Worm (Caenorhabditis elegans) whole organism, L4 larva: ENCODE data around the gene mip-1.

Experiments used
- D1046.2 ChIP-seq: fragments of 200-800 bp; sonication (Bioruptor generic); IDR thresholded peaks from 2 replicates; pipeline ENCODE4 v1.3.6; 2022; ENCODE audit warnings: missing genetic modification characterization, missing compliant biosample characterization
- F10B5.3 ChIP-seq: sonication (generic microtip); optimal IDR thresholded peaks from 2 replicates; lab custom pipeline; 2016; ENCODE audit warnings: mild to moderate bottlenecking, missing genetic modification characterization, missing compliant biosample characterization
- F49E8.2 ChIP-seq: sonication (generic microtip); optimal IDR thresholded peaks from 2 replicates; lab custom pipeline; 2016; ENCODE audit warnings: missing compliant biosample characterization, mild to moderate bottlenecking, missing genetic modification characterization, borderline replicate concordance
- T26A8.4 ChIP-seq: fragments of 200-800 bp; sonication (Bioruptor generic); IDR thresholded peaks from 2 replicates; pipeline ENCODE4 v1.3.6; 2022; ENCODE audit warnings: missing genetic modification characterization, missing compliant biosample characterization
- Y5F2A.4 ChIP-seq: fragments of 200-800 bp; sonication (Bioruptor generic); optimal IDR thresholded peaks from 2 replicates; lab custom pipeline; 2018; ENCODE audit warnings: mild to moderate bottlenecking, missing genetic modification characterization, missing compliant biosample characterization
- ZK546.5 ChIP-seq, 2 experiments: sonication (generic microtip); optimal IDR thresholded peaks; 2 replicates each; lab custom pipeline; 2017; ENCODE audit warnings: missing biosample characterization in 2 of 2, missing genetic modification characterization in 2 of 2
- aha-1 ChIP-seq: fragments of 150-350 bp; peaks from one replicate; lab custom pipeline; 2014; ENCODE audit warnings: missing biosample characterization, missing genetic modification characterization
- ama-1 ChIP-seq: fragments of 150-350 bp; optimal IDR thresholded peaks from 2 replicates; lab custom pipeline; 2014; ENCODE audit warnings: inconsistent platforms, mixed read lengths
- attf-4 ChIP-seq: sonication (generic microtip); optimal IDR thresholded peaks from 3 replicates; lab custom pipeline; 2017; ENCODE audit warnings: missing biosample characterization, missing genetic modification characterization
- ceh-28 ChIP-seq: fragments of 150-350 bp; optimal IDR thresholded peaks from 2 replicates; lab custom pipeline; 2014; ENCODE audit warnings: missing biosample characterization, missing genetic modification reagents, missing genetic modification characterization
- ceh-82 ChIP-seq: sonication (generic microtip); optimal IDR thresholded peaks from 2 replicates; lab custom pipeline; 2017; ENCODE audit warnings: missing biosample characterization, missing genetic modification characterization
- ces-1 ChIP-seq: fragments of 150-350 bp; sonication (generic microtip); optimal IDR thresholded peaks from 4 replicates; lab custom pipeline; 2014; ENCODE audit warnings: missing biosample characterization, missing genetic modification reagents, missing genetic modification characterization
- ctbp-1 ChIP-seq: fragments of 200-800 bp; sonication (Bioruptor generic); IDR thresholded peaks from 2 replicates; pipeline ENCODE4 v1.3.6; 2022; ENCODE audit warnings: missing genetic modification reagents, missing genetic modification characterization, missing compliant biosample characterization
- daf-12 ChIP-seq: fragments of 150-350 bp; optimal IDR thresholded peaks from 2 replicates; lab custom pipeline; 2014; ENCODE audit warnings: missing biosample characterization, missing genetic modification reagents, missing genetic modification characterization
- daf-16 ChIP-seq, 3 experiments: sonication (generic microtip); optimal IDR thresholded peaks; 2 replicates each; lab custom pipeline; 2016 to 2017; ENCODE audit warnings: missing genetic modification characterization in 3 of 3, missing genetic modification reagents in 3 of 3, mild to moderate bottlenecking in 2 of 3, missing compliant biosample characterization in 2 of 3, missing biosample characterization in 1 of 3, moderate library complexity in 1 of 3
- daf-8 ChIP-seq: fragments of 200-800 bp; sonication (Bioruptor generic); IDR thresholded peaks from 2 replicates; pipeline ENCODE4 v1.3.6; 2022; ENCODE audit warnings: missing genetic modification characterization, missing compliant biosample characterization
- dpl-1 ChIP-seq: fragments of 150-350 bp; optimal IDR thresholded peaks from 2 replicates; lab custom pipeline; 2014; ENCODE audit warnings: missing biosample characterization, missing genetic modification reagents, missing genetic modification characterization
- duxl-1 ChIP-seq: sonication (generic microtip); optimal IDR thresholded peaks from 2 replicates; lab custom pipeline; 2016; ENCODE audit warnings: mild to moderate bottlenecking, missing genetic modification characterization, moderate library complexity, missing compliant biosample characterization; ENCODE audit not compliant: poor library complexity
- dve-1 ChIP-seq: sonication (generic microtip); optimal IDR thresholded peaks from 2 replicates; lab custom pipeline; 2017; ENCODE audit warnings: antibody characterized with exemption, mild to moderate bottlenecking, missing genetic modification characterization, missing compliant biosample characterization; ENCODE audit not compliant: insufficient read depth
- fos-1 ChIP-seq: fragments of 150-350 bp; optimal IDR thresholded peaks from 2 replicates; lab custom pipeline; 2014; ENCODE audit warnings: missing biosample characterization, missing genetic modification characterization
- gei-8 ChIP-seq: fragments of 200-800 bp; sonication (Bioruptor generic); optimal IDR thresholded peaks from 2 replicates; lab custom pipeline; 2018; ENCODE audit warnings: mild to moderate bottlenecking, missing genetic modification characterization, missing compliant biosample characterization
- hif-1 ChIP-seq, 2 experiments: sonication (generic microtip); optimal IDR thresholded peaks; 2 replicates each; lab custom pipeline; 2016 to 2017; ENCODE audit warnings: missing compliant biosample characterization in 2 of 2, missing genetic modification characterization in 2 of 2, missing genetic modification reagents in 2 of 2, missing genotype in 2 of 2, mild to moderate bottlenecking in 1 of 2
- hlh-11 ChIP-seq: fragments of 200-800 bp; sonication (Bioruptor generic); optimal IDR thresholded peaks from 2 replicates; lab custom pipeline; 2018; ENCODE audit warnings: mild to moderate bottlenecking, missing genetic modification characterization, missing compliant biosample characterization
- hlh-30 ChIP-seq: sonication (generic microtip); optimal IDR thresholded peaks from 2 replicates; lab custom pipeline; 2017; ENCODE audit warnings: antibody characterized with exemption, mild to moderate bottlenecking, missing genetic modification characterization, missing compliant biosample characterization; ENCODE audit not compliant: insufficient read depth
- hmg-1.1 ChIP-seq: fragments of 200-800 bp; sonication (Bioruptor generic); IDR thresholded peaks from 2 replicates; pipeline ENCODE4 v1.3.6; 2022; ENCODE audit warnings: missing genetic modification reagents, missing genetic modification characterization, missing compliant biosample characterization
- jun-1 ChIP-seq: fragments of 150-350 bp; optimal IDR thresholded peaks from 2 replicates; lab custom pipeline; 2014; ENCODE audit warnings: missing biosample characterization, missing genetic modification reagents, missing genetic modification characterization
- lin-1 ChIP-seq: fragments of 200-800 bp; sonication (Bioruptor generic); IDR thresholded peaks from 2 replicates; pipeline ENCODE4 v1.3.6; 2022; ENCODE audit warnings: missing genetic modification reagents, missing genetic modification characterization, missing compliant biosample characterization
- lin-13 ChIP-seq: fragments of 150-350 bp; optimal IDR thresholded peaks from 2 replicates; lab custom pipeline; 2014; ENCODE audit warnings: missing biosample characterization, missing genetic modification reagents, missing genetic modification characterization
- lin-38 ChIP-seq: fragments of 200-800 bp; sonication (Bioruptor generic); IDR thresholded peaks from 2 replicates; pipeline ENCODE4 v1.3.6; 2022; ENCODE audit warnings: missing genetic modification reagents, missing genetic modification characterization, missing compliant biosample characterization
- mdl-1 ChIP-seq, 2 experiments: fragments of 150-350 bp in 1 of 2; sonication (generic microtip) in 1 of 2; optimal IDR thresholded peaks; 2 replicates each; lab custom pipeline; 2014 to 2017; ENCODE audit warnings: missing biosample characterization in 2 of 2, missing genetic modification characterization in 2 of 2
- mdt-29 ChIP-seq: fragments of 200-800 bp; sonication (Bioruptor generic); IDR thresholded peaks from 2 replicates; pipeline ENCODE4 v1.3.6; 2022; ENCODE audit warnings: missing genetic modification reagents, missing genetic modification characterization, missing compliant biosample characterization
- mep-1 ChIP-seq: fragments of 150-350 bp; sonication (generic microtip); optimal IDR thresholded peaks from 3 replicates; lab custom pipeline; 2014; ENCODE audit warnings: missing biosample characterization, missing genetic modification characterization
- mes-2 ChIP-seq: sonication (generic microtip); optimal IDR thresholded peaks from 2 replicates; lab custom pipeline; 2016; ENCODE audit warnings: missing genotype, mild to moderate bottlenecking, missing genetic modification characterization, missing compliant biosample characterization; ENCODE audit not compliant: poor library complexity, severe bottlenecking
- mxl-3 ChIP-seq: fragments of 200-800 bp; sonication (Bioruptor generic); optimal IDR thresholded peaks from 2 replicates; lab custom pipeline; 2018; ENCODE audit warnings: mild to moderate bottlenecking, missing genetic modification characterization, missing compliant biosample characterization
- nhr-102 ChIP-seq: sonication (generic microtip); optimal IDR thresholded peaks from 2 replicates; lab custom pipeline; 2016; ENCODE audit warnings: mild to moderate bottlenecking, missing genetic modification characterization, moderate library complexity, missing compliant biosample characterization
- nhr-111 ChIP-seq: fragments of 200-800 bp; sonication (Bioruptor generic); optimal IDR thresholded peaks from 2 replicates; lab custom pipeline; 2018; ENCODE audit warnings: mild to moderate bottlenecking, missing genetic modification characterization, missing compliant biosample characterization
- nhr-25 ChIP-seq: sonication (generic microtip); optimal IDR thresholded peaks from 2 replicates; lab custom pipeline; 2017; ENCODE audit warnings: missing genetic modification characterization, mild to moderate bottlenecking, missing compliant biosample characterization, antibody characterized with exemption, moderate library complexity, borderline replicate concordance; ENCODE audit not compliant: insufficient read depth
- nhr-28 ChIP-seq: fragments of 150-350 bp; optimal IDR thresholded peaks from 2 replicates; lab custom pipeline; 2014; ENCODE audit warnings: missing biosample characterization, missing genetic modification characterization
- nhr-76 ChIP-seq: fragments of 150-350 bp; optimal IDR thresholded peaks from 2 replicates; lab custom pipeline; 2014; ENCODE audit warnings: missing biosample characterization, missing genetic modification characterization
- nhr-77 ChIP-seq: fragments of 150-350 bp; optimal IDR thresholded peaks from 2 replicates; lab custom pipeline; 2014; ENCODE audit warnings: missing biosample characterization, missing genetic modification characterization
- pha-4 ChIP-seq, 2 experiments: fragments of 150-350 bp in 1 of 2; fragments of 200-800 bp in 1 of 2; sonication (Bioruptor generic) in 1 of 2; IDR thresholded peaks in 1 of 2; optimal IDR thresholded peaks in 1 of 2; 2 replicates each; pipeline versions ENCODE4 v1.3.6 to Lab custom; 2014 to 2022; ENCODE audit warnings: missing genetic modification characterization in 2 of 2, missing genetic modification reagents in 2 of 2, missing biosample characterization in 1 of 2, missing compliant biosample characterization in 1 of 2
- pqm-1 ChIP-seq: sonication (generic microtip); optimal IDR thresholded peaks from 2 replicates; lab custom pipeline; 2017; ENCODE audit warnings: missing biosample characterization, missing genetic modification characterization
- set-16 ChIP-seq: fragments of 200-800 bp; sonication (Bioruptor generic); IDR thresholded peaks from 2 replicates; pipeline ENCODE4 v1.3.6; 2022; ENCODE audit warnings: missing genetic modification reagents, missing genetic modification characterization, missing compliant biosample characterization
- snpc-4 ChIP-seq: fragments of 150-350 bp; optimal IDR thresholded peaks from 2 replicates; lab custom pipeline; 2014; ENCODE audit warnings: missing biosample characterization, missing genetic modification characterization
- spr-3 ChIP-seq: fragments of 200-800 bp; sonication (Bioruptor generic); optimal IDR thresholded peaks from 2 replicates; lab custom pipeline; 2018; ENCODE audit warnings: mild to moderate bottlenecking, missing genetic modification characterization, missing compliant biosample characterization
- unc-39 ChIP-seq: sonication (generic microtip); optimal IDR thresholded peaks from 2 replicates; lab custom pipeline; 2017; ENCODE audit warnings: missing biosample characterization, missing genetic modification characterization
- zfp-3 ChIP-seq: fragments of 200-800 bp; sonication (Bioruptor generic); conservative IDR thresholded peaks from 2 replicates; pipeline ENCODE4 v1.3.6; 2022; ENCODE audit warnings: missing genetic modification reagents, missing genetic modification characterization, missing compliant biosample characterization
- ztf-7 ChIP-seq: fragments of 150-350 bp; optimal IDR thresholded peaks from 2 replicates; lab custom pipeline; 2014; ENCODE audit warnings: missing biosample characterization, missing genetic modification characterization

Gene mip-1

ce11 chrIII:4796039-4796438, 3.2 kb downstream of the mip-1 start (continued):
- TF ChIP-seq jun-1 (peak; percentile 79), lin-1 (GFP tag; lab: Robert Waterston, UW) (0 out of 2 replicates have a peak, but pooled peaks have one; percentile 35), mdl-1 (tag; optimal IDR thresholded peaks at IDR 0.05; lab: Kevin White, UChicago) (peak in 1 of 2 experiments; percentile 70), nhr-77 (tag; lab: Kevin White, UChicago) (peak; percentile 46), mxl-3 (GFP tag; lab: Kevin White, UChicago) (peak; percentile 85), lin-38 (GFP tag; lab: Robert Waterston, UW) (peak; percentile 60), ces-1 (GFP tag; lab: Kevin White, UChicago) (no peak), nhr-28 (tag; lab: Kevin White, UChicago) (peak; percentile 79), daf-16 (GFP tag; optimal IDR thresholded peaks at IDR 0.05; lab: Kevin White, UChicago) (no peak), daf-16 (tag; optimal IDR thresholded peaks at IDR 0.05; lab: Kevin White, UChicago) (peak; percentile 65), pqm-1 (tag; lab: Kevin White, UChicago) (peak; percentile 57), nhr-25 (peak; percentile 37), hif-1 (tag; optimal IDR thresholded peaks at IDR 0.05; lab: Kevin White, UChicago) (peak in 1 of 2 experiments; percentile 64), daf-12 (tag; lab: Kevin White, UChicago) (no peak), nhr-102 (tag; lab: Kevin White, UChicago) (peak; percentile 24), F10B5.3 (peak; percentile 10), snpc-4 (tag; lab: Kevin White, UChicago) (no peak), hmg-1.1 (GFP tag; lab: Robert Waterston, UW) (peak; percentile 81), pha-4 (GFP tag; IDR thresholded peaks at IDR 0.05; lab: Robert Waterston, UW) (0 out of 2 replicates have a peak, but pooled peaks have one; percentile 50), pha-4 (tag; optimal IDR thresholded peaks at IDR 0.05; lab: Kevin White, UChicago) (peak; percentile 64), daf-8 (GFP tag; lab: Robert Waterston, UW) (no peak), attf-4 (tag; lab: Kevin White, UChicago) (no peak), ceh-28 (tag; lab: Kevin White, UChicago) (peak; percentile 6), nhr-76 (tag; lab: Kevin White, UChicago) (no peak), dve-1 (tag; lab: Kevin White, UChicago) (peak; percentile 86), T26A8.4 (GFP tag; lab: Robert Waterston, UW) (peak; percentile 67), set-16 (no peak), hlh-30 (peak; percentile 94), hlh-11 (peak; percentile 93), mep-1 (tag; lab: Kevin White, UChicago) (peak; percentile 86), ama-1 (lab: Kevin White, UChicago) (peak; percentile 9), ctbp-1 (GFP tag; lab: Robert Waterston, UW) (peak; percentile 25; the same call in 1 of the 2 replicates), mes-2 (tag; lab: Kevin White, UChicago) (peak; percentile 85), mdt-29 (GFP tag; lab: Robert Waterston, UW) (peak; percentile 17; the same call in 1 of the 2 replicates)
- TF ChIP-seq, all 104 proteins: peak for 42

DNA sequence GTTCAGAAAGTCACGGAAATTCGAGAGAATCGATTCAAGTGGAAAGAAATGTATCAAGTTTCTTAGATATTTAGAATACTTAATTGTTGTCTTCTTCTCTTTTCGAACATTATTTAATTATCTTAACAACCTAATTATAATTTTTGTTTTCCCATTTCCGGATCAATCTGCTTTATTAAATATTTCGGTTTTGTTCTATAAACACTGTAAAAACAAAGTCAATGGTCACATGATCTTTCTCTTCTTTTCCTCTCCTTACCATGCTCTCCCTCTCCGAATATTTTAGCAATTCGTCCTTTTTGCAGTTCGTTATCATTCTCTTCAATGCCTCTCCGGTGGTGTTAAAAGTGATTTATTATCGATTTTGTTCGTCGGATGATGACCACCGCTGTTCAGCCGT, 3.6 kb downstream of the mip-1 start, which contains the start of gene tag-325:
Gene tag-325 (plus strand): TSS at position 301 of the 400 bp plus-strand sequence.
- no peak for TF ChIP-seq jun-1
- no peak for TF ChIP-seq ztf-7 (tag; lab: Kevin White, UChicago)
- TF ChIP-seq fos-1 (tag; lab: Kevin White, UChicago), result no peak
- TF ChIP-seq nhr-28 (tag; lab: Kevin White, UChicago), result peak; percentile 15
- TF ChIP-seq aha-1 (tag; lab: Kevin White, UChicago), result peak; percentile 42
- no peak for TF ChIP-seq dpl-1
- TF ChIP-seq spr-3 (GFP tag; lab: Kevin White, UChicago), result no peak
- no peak for TF ChIP-seq ceh-82 (tag; lab: Kevin White, UChicago)
- TF ChIP-seq zfp-3, result no peak
- TF ChIP-seq attf-4 (tag; lab: Kevin White, UChicago), result no peak
- no peak for TF ChIP-seq nhr-25
- TF ChIP-seq gei-8 (GFP tag; lab: Kevin White, UChicago), result no peak
- TF ChIP-seq nhr-111 (GFP tag; lab: Kevin White, UChicago), result no peak
- no peak for TF ChIP-seq Y5F2A.4 (GFP tag; lab: Kevin White, UChicago)
- no peak for TF ChIP-seq unc-39
- TF ChIP-seq F49E8.2, result no peak
- TF ChIP-seq ZK546.5 (tag; optimal IDR thresholded peaks at IDR 0.05; lab: Kevin White, UChicago), result no peak
- no peak for TF ChIP-seq duxl-1 (tag; lab: Kevin White, UChicago)
- TF ChIP-seq D1046.2 (GFP tag; lab: Robert Waterston, UW), result no peak
- no peak for TF ChIP-seq set-16
- peak; percentile 32 for TF ChIP-seq hlh-30
- TF ChIP-seq lin-13 (GFP tag; lab: Kevin White, UChicago), result no peak
